Fruit fly (Drosophila melanogaster) whole organism, adult: Measurements from ENCODE around the gene CG31636.

Source experiments
- CG11617 ChIP-seq: fragments of 200-800 bp; sonication (Bioruptor generic); optimal IDR thresholded peaks from 2 replicates; lab custom pipeline; 2017; ENCODE audit warnings: mild to moderate bottlenecking, missing biosample characterization, missing genetic modification reagents, missing genetic modification characterization
- CG12768 ChIP-seq: fragments of 200-800 bp; sonication (Bioruptor generic); optimal IDR thresholded peaks from 2 replicates; lab custom pipeline; 2017; ENCODE audit warnings: missing biosample characterization, missing genetic modification characterization, mild to moderate bottlenecking, moderate library complexity, missing genetic modification reagents
- CG14711 ChIP-seq: fragments of 200-800 bp; sonication (Bioruptor generic); optimal IDR thresholded peaks from 2 replicates; lab custom pipeline; 2018; ENCODE audit warnings: missing biosample characterization, mild to moderate bottlenecking, missing genetic modification characterization, moderate library complexity
- CG1620 ChIP-seq: fragments of 200-800 bp; sonication (Bioruptor generic); optimal IDR thresholded peaks from 2 replicates; lab custom pipeline; 2016; ENCODE audit warnings: missing biosample characterization, missing genetic modification characterization
- CG33017 ChIP-seq: fragments of 200-800 bp; sonication (Bioruptor generic); optimal IDR thresholded peaks from 2 replicates; lab custom pipeline; 2018; ENCODE audit warnings: missing biosample characterization, mild to moderate bottlenecking, missing genetic modification characterization, moderate library complexity
- CG5204 ChIP-seq: fragments of 200-800 bp; sonication (Bioruptor generic); optimal IDR thresholded peaks from 2 replicates; lab custom pipeline; 2016; ENCODE audit warnings: missing biosample characterization, missing genetic modification characterization
- CG7045 ChIP-seq: fragments of 200-800 bp; sonication (Bioruptor generic); optimal IDR thresholded peaks from 2 replicates; lab custom pipeline; 2017; ENCODE audit warnings: missing biosample characterization, mild to moderate bottlenecking, missing genetic modification characterization
- CG7101 ChIP-seq: fragments of 200-800 bp; sonication (Bioruptor generic); optimal IDR thresholded peaks from 2 replicates; lab custom pipeline; 2018; ENCODE audit warnings: missing biosample characterization, mild to moderate bottlenecking, missing genetic modification characterization, moderate library complexity
- Clk ChIP-seq: fragments of 200-800 bp; sonication (Bioruptor generic); optimal IDR thresholded peaks from 2 replicates; lab custom pipeline; 2017; ENCODE audit warnings: missing biosample characterization, missing genetic modification characterization
- Crg-1 ChIP-seq: fragments of 200-800 bp; sonication (Bioruptor generic); optimal IDR thresholded peaks from 2 replicates; lab custom pipeline; 2016; ENCODE audit warnings: missing biosample characterization, missing genetic modification characterization
- Hr96 ChIP-seq: fragments of 200-800 bp; sonication (Bioruptor generic); optimal IDR thresholded peaks from 2 replicates; lab custom pipeline; 2016; ENCODE audit warnings: missing biosample characterization, missing genetic modification characterization
- Mnt ChIP-seq: fragments of 200-800 bp; sonication (Bioruptor generic); optimal IDR thresholded peaks from 2 replicates; lab custom pipeline; 2016; ENCODE audit warnings: missing biosample characterization, mild to moderate bottlenecking, missing genetic modification characterization
- bab1 ChIP-seq: fragments of 200-800 bp; sonication (Bioruptor generic); optimal IDR thresholded peaks from 3 replicates; lab custom pipeline; 2019; ENCODE audit warnings: missing biosample characterization, mild to moderate bottlenecking, missing genetic modification characterization, moderate library complexity
- cic ChIP-seq: fragments of 200-800 bp; sonication (Bioruptor generic); optimal IDR thresholded peaks from 2 replicates; lab custom pipeline; 2017; ENCODE audit warnings: missing biosample characterization, mild to moderate bottlenecking, missing genetic modification characterization, moderate library complexity
- cnc ChIP-seq, 2 experiments: fragments of >200 bp; optimal IDR thresholded peaks; 2 replicates each; lab custom pipeline; 2017
- kay ChIP-seq: fragments of 200-800 bp; sonication (Bioruptor generic); peaks from one replicate; lab custom pipeline; 2016; ENCODE audit warnings: missing biosample characterization, missing genetic modification characterization, borderline replicate concordance
- ovo ChIP-seq: fragments of 200-800 bp; sonication (Bioruptor generic); optimal IDR thresholded peaks from 2 replicates; lab custom pipeline; 2016; ENCODE audit warnings: missing biosample characterization, missing genetic modification characterization
- pad ChIP-seq: fragments of 200-800 bp; sonication (Bioruptor generic); optimal IDR thresholded peaks from 3 replicates; lab custom pipeline; 2017; ENCODE audit warnings: missing biosample characterization, missing genetic modification characterization, mild to moderate bottlenecking, moderate library complexity, missing genetic modification reagents
- tj ChIP-seq: fragments of 200-800 bp; sonication (Bioruptor generic); optimal IDR thresholded peaks from 3 replicates; lab custom pipeline; 2017; ENCODE audit warnings: missing biosample characterization, mild to moderate bottlenecking, missing genetic modification characterization, moderate library complexity
- toe ChIP-seq: fragments of 200-800 bp; sonication (Bioruptor generic); optimal IDR thresholded peaks from 2 replicates; lab custom pipeline; 2016; ENCODE audit warnings: missing biosample characterization, missing genetic modification characterization

CG31636 gene

DNA sequence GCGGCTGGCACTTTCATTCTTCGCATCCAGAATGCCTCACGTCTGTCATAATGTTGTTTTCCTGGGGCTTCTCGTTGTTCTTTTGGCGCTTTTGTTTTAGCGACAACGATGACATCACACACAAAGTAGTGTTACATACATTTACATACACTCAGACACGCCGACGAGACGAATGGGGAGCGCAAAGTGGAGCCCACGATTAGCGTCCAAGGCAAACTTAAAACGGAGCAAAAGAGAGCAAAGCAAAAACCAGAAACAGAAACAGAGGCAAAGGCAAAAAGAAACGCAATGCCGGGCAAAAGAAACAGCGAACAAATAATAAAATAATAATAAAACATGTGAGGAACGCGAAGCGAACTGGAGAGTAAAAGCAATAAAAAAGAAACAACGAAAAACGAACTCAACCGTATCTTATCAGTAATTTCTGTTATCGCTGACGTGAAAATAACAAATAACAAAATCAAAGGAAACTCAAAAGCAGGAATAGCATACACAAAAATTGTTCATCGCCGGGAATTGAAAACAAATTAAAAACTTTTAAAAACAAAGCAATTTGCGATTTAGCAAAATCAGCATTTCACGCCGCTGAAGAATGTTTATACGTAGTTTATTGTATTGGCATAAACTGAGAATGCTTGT lies 13.4 kb downstream of the CG31636 start:
- TF ChIP-seq CG7045 (GFP tag; lab: Kevin White, UChicago) (no peak), CG7101 (no peak), bab1 (GFP tag; lab: Kevin White, UChicago) (no peak), Crg-1 (GFP tag; lab: Kevin White, UChicago) (peak; percentile 19), Clk (no peak), CG5204 (GFP tag; lab: Kevin White, UChicago) (no peak), CG14711 (tag; lab: Kevin White, UChicago) (no peak), ovo (GFP tag; lab: Kevin White, UChicago) (no peak), kay (GFP tag; lab: Kevin White, UChicago) (peak; percentile 99), pad (GFP tag; lab: Kevin White, UChicago) (no peak), CG11617 (GFP tag; lab: Kevin White, UChicago) (no peak), Mnt (peak; percentile 48), Hr96 (GFP tag; lab: Kevin White, UChicago) (no peak), CG12768 (no peak), CG1620 (GFP tag; lab: Kevin White, UChicago) (no peak), cic (GFP tag; lab: Kevin White, UChicago) (peak; percentile 52), cnc (optimal IDR thresholded peaks at IDR 0.05; lab: Kevin White, UChicago) (no peak), toe (GFP tag; lab: Kevin White, UChicago) (no peak), CG33017 (tag; lab: Kevin White, UChicago) (no peak), tj (peak; percentile 93)

- TF ChIP-seq tj: peak; percentile 85
- TF ChIP-seq CG12768: no peak
- peak; percentile 4 for TF ChIP-seq Crg-1 (GFP tag; lab: Kevin White, UChicago)
- TF ChIP-seq kay (GFP tag; lab: Kevin White, UChicago): peak; percentile 37
- peak; percentile 7 for TF ChIP-seq Mnt
These were observed 14.7 kb downstream of the CG31636 start for dm6 chr2L:6643218-6643756.

dm6 chr2L:6632307-6632706 lies 25.6 kb downstream of the CG31636 start, which contains the start of gene Oatp26F:
TSS of gene Oatp26F (minus strand) at chr2L:6632407.
- TF ChIP-seq CG5204 (GFP tag; lab: Kevin White, UChicago): no peak
- no peak for TF ChIP-seq Clk
- no peak for TF ChIP-seq CG7045 (GFP tag; lab: Kevin White, UChicago)
- TF ChIP-seq toe (GFP tag; lab: Kevin White, UChicago): no peak
- TF ChIP-seq cic (GFP tag; lab: Kevin White, UChicago): no peak
- TF ChIP-seq CG33017 (tag; lab: Kevin White, UChicago): no peak
- TF ChIP-seq kay (GFP tag; lab: Kevin White, UChicago): no peak
- TF ChIP-seq pad (GFP tag; lab: Kevin White, UChicago): no peak
- no peak for TF ChIP-seq cnc (optimal IDR thresholded peaks at IDR 0.05; lab: Kevin White, UChicago)

dm6 chr2L:6622642-6623162 lies 35.2 kb downstream of the CG31636 start, which contains the start of gene CG34345:
TSS of gene CG34345 (plus strand) at chr2L:6623112.
- TF ChIP-seq CG11617 (GFP tag; lab: Kevin White, UChicago): no peak
- TF ChIP-seq kay (GFP tag; lab: Kevin White, UChicago): no peak
- TF ChIP-seq Mnt: no peak
- no peak for TF ChIP-seq toe (GFP tag; lab: Kevin White, UChicago)
- no peak for TF ChIP-seq CG7101
- TF ChIP-seq CG1620 (GFP tag; lab: Kevin White, UChicago): peak; percentile 29
- TF ChIP-seq ovo (GFP tag; lab: Kevin White, UChicago): no peak
- TF ChIP-seq CG14711 (tag; lab: Kevin White, UChicago): peak; percentile 3
- no peak for TF ChIP-seq Crg-1 (GFP tag; lab: Kevin White, UChicago)

DNA sequence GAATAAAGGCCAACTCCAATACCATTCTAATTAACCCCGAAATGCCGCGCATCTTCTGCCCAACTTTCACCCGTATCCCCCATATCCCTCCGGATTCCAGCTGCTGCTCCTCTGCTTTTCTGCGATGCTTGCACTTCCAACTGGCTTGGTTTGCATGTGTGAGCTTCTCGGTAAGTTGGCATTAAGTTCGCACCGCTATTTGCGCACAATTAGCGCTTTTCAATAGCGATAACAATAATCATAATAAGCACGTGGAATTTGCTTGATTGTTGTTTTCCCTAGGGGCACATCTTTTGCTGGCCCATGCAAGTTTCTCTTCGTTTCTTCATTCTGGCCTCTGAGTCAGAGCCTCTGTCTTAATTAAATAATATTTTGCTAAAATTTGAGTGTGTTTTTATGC lies 35.9 kb downstream of the CG31636 start:
- TF ChIP-seq kay (GFP tag; lab: Kevin White, UChicago): no peak
- peak; percentile 99 for TF ChIP-seq tj

DNA sequence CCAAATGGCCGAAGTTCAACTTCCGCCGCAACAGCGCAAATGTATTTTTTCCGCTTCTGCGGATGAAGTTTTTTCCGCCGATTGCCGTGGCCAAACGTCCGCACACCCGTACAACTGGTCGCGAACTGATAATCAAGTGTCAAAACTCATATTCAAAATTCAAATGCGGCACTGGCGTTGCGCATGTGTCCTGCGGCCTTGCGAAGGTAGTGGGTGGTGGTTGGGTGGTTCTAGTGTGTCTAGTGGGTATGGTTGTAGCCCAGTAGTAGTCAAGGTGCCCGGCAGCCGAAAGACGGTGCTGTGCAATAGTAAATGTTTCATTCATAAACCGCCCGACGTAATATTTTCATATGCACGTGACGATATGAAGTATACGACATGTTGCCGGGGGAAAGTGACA lies 36.4 kb downstream of the CG31636 start, which contains the start of gene DIP-iota:
Gene DIP-iota (minus strand): TSS at position 101 of the 400 bp plus-strand sequence.
- TF ChIP-seq CG12768: no peak
- TF ChIP-seq CG11617 (GFP tag; lab: Kevin White, UChicago): no peak
- no peak for TF ChIP-seq Mnt
- TF ChIP-seq pad (GFP tag; lab: Kevin White, UChicago): no peak
- no peak for TF ChIP-seq CG14711 (tag; lab: Kevin White, UChicago)
- no peak for TF ChIP-seq CG7101
- TF ChIP-seq cnc (optimal IDR thresholded peaks at IDR 0.05; lab: Kevin White, UChicago): no peak
- no peak for TF ChIP-seq Hr96 (GFP tag; lab: Kevin White, UChicago)
- no peak for TF ChIP-seq Crg-1 (GFP tag; lab: Kevin White, UChicago)
- TF ChIP-seq CG1620 (GFP tag; lab: Kevin White, UChicago): no peak
